Fruit fly (Drosophila melanogaster) whole organism, embryonic: Measurements from ENCODE around the gene CG43630.

Experiments used
- Atf3 ChIP-seq: fragments of 200-800 bp; sonication (Bioruptor generic); optimal IDR thresholded peaks from 3 replicates; lab custom pipeline; 2016; ENCODE audit warnings: missing biosample characterization, missing genetic modification characterization
- CG10147 ChIP-seq: fragments of 200-800 bp; sonication (Bioruptor generic); optimal IDR thresholded peaks from 2 replicates; lab custom pipeline; 2019; ENCODE audit warnings: missing biosample characterization, mild to moderate bottlenecking, missing genetic modification characterization, moderate library complexity
- CG12219 ChIP-seq: fragments of 200-800 bp; sonication (Bioruptor generic); optimal IDR thresholded peaks from 3 replicates; lab custom pipeline; 2018; ENCODE audit warnings: missing biosample characterization, mild to moderate bottlenecking, missing genetic modification characterization
- CG12391 ChIP-seq: fragments of 200-800 bp; sonication (Bioruptor generic); optimal IDR thresholded peaks from 3 replicates; lab custom pipeline; 2018; ENCODE audit warnings: missing biosample characterization, mild to moderate bottlenecking, missing genetic modification characterization, moderate library complexity
- CG14050 ChIP-seq: fragments of 200-800 bp; sonication (Bioruptor generic); IDR thresholded peaks from 3 replicates; pipeline ENCODE4 v1.3.6; 2022; ENCODE audit warnings: missing biosample characterization, missing genetic modification characterization
- CG1529 ChIP-seq: fragments of 200-800 bp; sonication (Bioruptor generic); optimal IDR thresholded peaks from 3 replicates; lab custom pipeline; 2018; ENCODE audit warnings: missing biosample characterization, missing genetic modification characterization
- CG17328 ChIP-seq: fragments of 200-800 bp; sonication (Bioruptor generic); IDR thresholded peaks from 2 replicates; pipeline ENCODE4 v1.3.6; 2022; ENCODE audit warnings: missing biosample characterization, missing genetic modification characterization
- CG2129 ChIP-seq: fragments of 200-800 bp; sonication (Bioruptor generic); IDR thresholded peaks from 2 replicates; pipeline ENCODE4 v1.3.6; 2022; ENCODE audit warnings: missing biosample characterization, missing genetic modification characterization; ENCODE audit not compliant: partially characterized antibody
- CG2875 ChIP-seq: fragments of 200-800 bp; sonication (Bioruptor generic); optimal IDR thresholded peaks from 2 replicates; lab custom pipeline; 2017; ENCODE audit warnings: missing biosample characterization, mild to moderate bottlenecking, missing genetic modification characterization, missing genetic modification reagents
- CG31388 ChIP-seq: fragments of 200-800 bp; sonication (Bioruptor generic); optimal IDR thresholded peaks from 2 replicates; lab custom pipeline; 2016; ENCODE audit warnings: missing biosample characterization, missing genetic modification characterization
- CG33213 ChIP-seq: fragments of 200-800 bp; sonication (Bioruptor generic); optimal IDR thresholded peaks from 3 replicates; lab custom pipeline; 2016; ENCODE audit warnings: missing biosample characterization, missing genetic modification characterization
- CG3995 ChIP-seq: fragments of 200-800 bp; sonication (Bioruptor generic); optimal IDR thresholded peaks from 3 replicates; lab custom pipeline; 2016; ENCODE audit warnings: missing biosample characterization, missing genetic modification characterization
- CG4424 ChIP-seq: fragments of 200-800 bp; sonication (Bioruptor generic); optimal IDR thresholded peaks from 3 replicates; lab custom pipeline; 2016; ENCODE audit warnings: missing biosample characterization, missing genetic modification characterization
- CG5180 ChIP-seq: fragments of 200-800 bp; sonication (Bioruptor generic); optimal IDR thresholded peaks from 3 replicates; lab custom pipeline; 2017; ENCODE audit warnings: missing biosample characterization, missing genetic modification characterization, mild to moderate bottlenecking, moderate library complexity, missing genetic modification reagents
- CG6854 ChIP-seq: fragments of 200-800 bp; sonication (Bioruptor generic); optimal IDR thresholded peaks from 3 replicates; lab custom pipeline; 2017; ENCODE audit warnings: missing biosample characterization, mild to moderate bottlenecking, missing genetic modification characterization
- CG7556 ChIP-seq: fragments of 200-800 bp; sonication (Bioruptor generic); optimal IDR thresholded peaks from 2 replicates; lab custom pipeline; 2017; ENCODE audit warnings: missing biosample characterization, mild to moderate bottlenecking, missing genetic modification characterization
- CG7987 ChIP-seq: fragments of 200-800 bp; sonication (Bioruptor generic); optimal IDR thresholded peaks from 2 replicates; lab custom pipeline; 2018; ENCODE audit warnings: missing biosample characterization, mild to moderate bottlenecking, missing genetic modification characterization, moderate library complexity
- CG8359 ChIP-seq: fragments of 200-800 bp; sonication (Bioruptor generic); optimal IDR thresholded peaks from 2 replicates; lab custom pipeline; 2017; ENCODE audit warnings: missing biosample characterization, mild to moderate bottlenecking, missing genetic modification characterization, borderline replicate concordance
- CkIIα-i1 ChIP-seq: fragments of 200-800 bp; sonication (Bioruptor generic); IDR thresholded peaks from 2 replicates; pipeline ENCODE4 v1.3.6; 2022; ENCODE audit warnings: missing biosample characterization, missing genetic modification characterization
- HmgD ChIP-seq: fragments of 200-800 bp; sonication (Bioruptor generic); optimal IDR thresholded peaks from 3 replicates; lab custom pipeline; 2016; ENCODE audit warnings: missing biosample characterization, missing genetic modification characterization
- Hr39 ChIP-seq: fragments of >200 bp; optimal IDR thresholded peaks from 2 replicates; lab custom pipeline; 2017
- MTF-1 ChIP-seq: fragments of 200-800 bp; sonication (Bioruptor generic); optimal IDR thresholded peaks from 2 replicates; lab custom pipeline; 2018; ENCODE audit warnings: missing biosample characterization, mild to moderate bottlenecking, missing genetic modification characterization, borderline replicate concordance
- NC2α ChIP-seq: fragments of 200-800 bp; sonication (Bioruptor generic); optimal IDR thresholded peaks from 2 replicates; lab custom pipeline; 2016; ENCODE audit warnings: missing biosample characterization, missing genetic modification characterization
- NC2β ChIP-seq: fragments of 200-800 bp; sonication (Bioruptor generic); optimal IDR thresholded peaks from 2 replicates; lab custom pipeline; 2016; ENCODE audit warnings: missing biosample characterization, missing genetic modification characterization
- Nf-YC ChIP-seq: fragments of 200-800 bp; optimal IDR thresholded peaks from 3 replicates; lab custom pipeline; 2019; ENCODE audit warnings: missing biosample characterization, mild to moderate bottlenecking, missing genetic modification characterization, moderate library complexity
- Ravus ChIP-seq: fragments of 200-800 bp; sonication (Bioruptor generic); IDR thresholded peaks from 2 replicates; pipeline ENCODE4 v1.3.6; 2022; ENCODE audit warnings: missing biosample characterization, missing genetic modification characterization
- Scr ChIP-seq: fragments of 200-800 bp; sonication (Bioruptor generic); IDR thresholded peaks from 2 replicates; pipeline ENCODE4 v1.3.6; 2022; ENCODE audit warnings: missing biosample characterization, missing genetic modification characterization; ENCODE audit not compliant: partially characterized antibody
- Six4 ChIP-seq: fragments of 200-800 bp; sonication (Bioruptor generic); optimal IDR thresholded peaks from 2 replicates; lab custom pipeline; 2016; ENCODE audit warnings: missing biosample characterization, missing genetic modification characterization
- ara ChIP-seq: fragments of 200-800 bp; sonication (Bioruptor generic); IDR thresholded peaks from 2 replicates; pipeline ENCODE4 v1.3.6; 2022; ENCODE audit warnings: missing biosample characterization, missing genetic modification characterization
- ato ChIP-seq: fragments of 200-800 bp; sonication (Bioruptor generic); IDR thresholded peaks from 2 replicates; pipeline ENCODE4 v1.3.6; 2022; ENCODE audit warnings: missing biosample characterization, missing genetic modification characterization; ENCODE audit not compliant: partially characterized antibody
- bab2 ChIP-seq: fragments of 200-800 bp; sonication (Bioruptor generic); optimal IDR thresholded peaks from 2 replicates; lab custom pipeline; 2016; ENCODE audit warnings: missing biosample characterization, missing genetic modification characterization
- bbx ChIP-seq: fragments of 200-800 bp; sonication (Bioruptor generic); IDR thresholded peaks from 2 replicates; pipeline ENCODE4 v1.3.6; 2022; ENCODE audit warnings: missing biosample characterization, missing genetic modification characterization; ENCODE audit not compliant: partially characterized antibody
- cato ChIP-seq: fragments of 200-800 bp; sonication (Bioruptor generic); optimal IDR thresholded peaks from 2 replicates; lab custom pipeline; 2016; ENCODE audit warnings: missing biosample characterization, missing genetic modification characterization, borderline replicate concordance
- crol ChIP-seq: fragments of 200-800 bp; sonication (Bioruptor generic); IDR thresholded peaks from 2 replicates; pipeline ENCODE4 v1.3.6; 2022; ENCODE audit warnings: missing biosample characterization, missing genetic modification characterization
- emc ChIP-seq: fragments of 200-800 bp; sonication (Bioruptor generic); optimal IDR thresholded peaks from 2 replicates; lab custom pipeline; 2016; ENCODE audit warnings: missing biosample characterization, missing genetic modification characterization
- ems ChIP-seq: fragments of 200-800 bp; sonication (Bioruptor generic); optimal IDR thresholded peaks from 3 replicates; lab custom pipeline; 2016; ENCODE audit warnings: missing biosample characterization, missing genetic modification characterization
- gt ChIP-seq: fragments of 200-800 bp; sonication (Bioruptor generic); IDR thresholded peaks from 2 replicates; pipeline ENCODE4 v1.3.6; 2022; ENCODE audit warnings: missing biosample characterization, missing genetic modification characterization
- h ChIP-seq: fragments of >200 bp; optimal IDR thresholded peaks from 2 replicates; lab custom pipeline; 2017
- ind ChIP-seq: fragments of 200-800 bp; sonication (Bioruptor generic); optimal IDR thresholded peaks from 3 replicates; lab custom pipeline; 2016; ENCODE audit warnings: missing biosample characterization, missing genetic modification characterization
- lov ChIP-seq, 2 experiments: fragments of 200-800 bp in 1 of 2; fragments of >200 bp in 1 of 2; sonication (Bioruptor generic) in 1 of 2; IDR thresholded peaks in 1 of 2; optimal IDR thresholded peaks in 1 of 2; 2 replicates in 1 of 2; 3 replicates in 1 of 2; pipeline versions ENCODE4 v1.3.6 to Lab custom; 2017 to 2022; ENCODE audit warnings: missing biosample characterization in 1 of 2, missing genetic modification characterization in 1 of 2
- nmo ChIP-seq: fragments of 200-800 bp; sonication (Bioruptor generic); optimal IDR thresholded peaks from 2 replicates; lab custom pipeline; 2018; ENCODE audit warnings: missing biosample characterization, mild to moderate bottlenecking, missing genetic modification characterization, moderate library complexity
- nom ChIP-seq: fragments of 200-800 bp; sonication (Bioruptor generic); optimal IDR thresholded peaks from 2 replicates; lab custom pipeline; 2017; ENCODE audit warnings: missing biosample characterization, missing genetic modification characterization, mild to moderate bottlenecking, moderate library complexity, missing genetic modification reagents
- rib ChIP-seq: fragments of 200-800 bp; sonication (Bioruptor generic); IDR thresholded peaks from 2 replicates; pipeline ENCODE4 v1.3.6; 2022; ENCODE audit warnings: missing biosample characterization, missing genetic modification characterization
- twi ChIP-seq: fragments of 200-800 bp; optimal IDR thresholded peaks from 2 replicates; lab custom pipeline; 2019; ENCODE audit warnings: missing biosample characterization, mild to moderate bottlenecking, missing genetic modification characterization, moderate library complexity
- wek ChIP-seq: fragments of 200-800 bp; sonication (Bioruptor generic); optimal IDR thresholded peaks from 3 replicates; lab custom pipeline; 2018; ENCODE audit warnings: missing biosample characterization, mild to moderate bottlenecking, missing genetic modification characterization, moderate library complexity
- zfh2 ChIP-seq: fragments of 200-800 bp; sonication (Bioruptor generic); optimal IDR thresholded peaks from 2 replicates; lab custom pipeline; 2016; ENCODE audit warnings: missing biosample characterization, missing genetic modification characterization

Gene CG43630

DNA sequence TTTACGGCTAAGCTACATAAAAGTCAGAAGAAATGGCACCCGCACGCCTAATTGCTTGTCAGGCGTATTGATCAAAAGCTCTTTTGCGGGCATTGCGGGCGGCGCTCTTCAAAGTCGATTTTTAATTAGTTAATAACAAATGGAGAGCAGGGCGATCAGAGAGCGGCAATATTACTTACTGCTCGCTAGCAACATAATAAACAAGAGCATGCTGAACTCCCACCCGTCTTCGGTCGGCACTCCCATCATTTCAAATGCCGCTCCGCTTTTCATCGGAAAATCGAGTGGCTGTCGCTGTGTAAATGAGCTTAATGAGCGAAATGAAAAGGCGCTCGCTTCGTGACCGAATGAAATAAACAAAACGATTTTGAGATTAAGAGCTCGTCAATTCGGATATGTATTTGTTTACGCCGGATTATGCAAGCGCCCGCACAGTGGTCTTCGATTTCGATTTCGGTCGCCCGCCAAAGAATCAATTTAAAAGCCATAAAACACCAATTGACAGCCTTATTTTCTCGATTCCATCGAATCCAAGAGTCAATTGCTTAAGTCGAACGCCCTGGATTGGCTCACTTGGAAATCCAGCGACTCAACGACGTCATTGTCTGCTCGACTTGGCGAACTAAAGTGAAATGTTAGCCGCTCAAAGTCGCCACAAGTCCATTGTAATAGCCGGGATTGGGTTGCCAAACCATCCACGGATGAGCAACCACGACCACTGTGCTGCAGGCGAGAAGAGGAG is 22.4 kb downstream of the CG43630 start (continued):
- peak; percentile 77 for TF ChIP-seq CG12391
- peak; percentile 70 for TF ChIP-seq ara (GFP tag; lab: Robert Waterston, UW)
- peak; percentile 37 for TF ChIP-seq wek (GFP tag; lab: Kevin White, UChicago)
- no peak for TF ChIP-seq rib (GFP tag; lab: Robert Waterston, UW)
- peak; percentile 50 for TF ChIP-seq Ravus (GFP tag; lab: Robert Waterston, UW)
- TF ChIP-seq HmgD (GFP tag; lab: Kevin White, UChicago) = no peak
- TF ChIP-seq h (lab: Kevin White, UChicago) = no peak
- TF ChIP-seq MTF-1 (GFP tag; lab: Kevin White, UChicago) = no peak
- TF ChIP-seq CkIIα-i1 (GFP tag; lab: Robert Waterston, UW) = no peak
- TF ChIP-seq nom = no peak
- TF ChIP-seq CG2875 (GFP tag; lab: Kevin White, UChicago) = peak; percentile 70
- peak; percentile 76 for TF ChIP-seq bab2 (GFP tag; lab: Kevin White, UChicago)
- TF ChIP-seq zfh2 = peak; percentile 69
- peak; percentile 31 for TF ChIP-seq Six4 (GFP tag; lab: Kevin White, UChicago)
- TF ChIP-seq CG31388 (GFP tag; lab: Kevin White, UChicago) = no peak
- peak; percentile 66 for TF ChIP-seq NC2β (GFP tag; lab: Kevin White, UChicago)
- peak; percentile 64 for TF ChIP-seq CG33213 (GFP tag; lab: Kevin White, UChicago)
- TF ChIP-seq Hr39 = no peak
- TF ChIP-seq Atf3 = peak; percentile 63
- peak; percentile 72 for TF ChIP-seq CG4424 (GFP tag; lab: Kevin White, UChicago)
- TF ChIP-seq CG10147 (GFP tag; lab: Kevin White, UChicago) = peak; percentile 74
- peak; percentile 92 for TF ChIP-seq nmo
- TF ChIP-seq emc = peak; percentile 52
- no peak for TF ChIP-seq CG7987 (GFP tag; lab: Kevin White, UChicago)
- TF ChIP-seq ems = peak; percentile 73
- TF ChIP-seq CG1529 (GFP tag; lab: Kevin White, UChicago) = peak; percentile 83
- TF ChIP-seq gt (GFP tag; lab: Robert Waterston, UW) = peak; percentile 72
- TF ChIP-seq bbx (GFP tag; lab: Robert Waterston, UW) = no peak
- TF ChIP-seq CG5180 (GFP tag; lab: Kevin White, UChicago) = peak; percentile 72
- 0 out of 2 replicates have a peak, but pooled peaks have one; percentile 13 for TF ChIP-seq ato (GFP tag; lab: Robert Waterston, UW)
- peak; percentile 33 for TF ChIP-seq twi (tag; lab: Kevin White, UChicago)
- peak; percentile 66 for TF ChIP-seq CG17328 (GFP tag; lab: Robert Waterston, UW)
- no peak for TF ChIP-seq CG2129 (GFP tag; lab: Robert Waterston, UW)
- TF ChIP-seq Scr = no peak
- peak; percentile 75 for TF ChIP-seq NC2α (GFP tag; lab: Kevin White, UChicago)
- peak; percentile 85 for TF ChIP-seq CG12219 (GFP tag; lab: Kevin White, UChicago)
- peak; percentile 58 for TF ChIP-seq Nf-YC (tag; lab: Kevin White, UChicago)
- peak; percentile 38 for TF ChIP-seq CG3995
- peak; percentile 88 for TF ChIP-seq ind (GFP tag; lab: Kevin White, UChicago)
- no peak for TF ChIP-seq lov (optimal IDR thresholded peaks at IDR 0.05; lab: Kevin White, UChicago)
- TF ChIP-seq lov (GFP tag; IDR thresholded peaks at IDR 0.05; lab: Robert Waterston, UW) = 0 out of 3 replicates have a peak, but pooled peaks have one; percentile 17
- TF ChIP-seq CG8359 (GFP tag; lab: Kevin White, UChicago) = peak; percentile 62
- peak; percentile 71 for TF ChIP-seq CG6854 (GFP tag; lab: Kevin White, UChicago)
- peak; percentile 28 for TF ChIP-seq cato (GFP tag; lab: Kevin White, UChicago)
- no peak for TF ChIP-seq crol (GFP tag; lab: Robert Waterston, UW)
- peak; percentile 85 for TF ChIP-seq CG7556 (GFP tag; lab: Kevin White, UChicago)
- TF ChIP-seq CG14050 (GFP tag; lab: Robert Waterston, UW) = peak; percentile 75
